Fruit fly (Drosophila melanogaster): Measurements from ENCODE around the gene exex.

The exex gene

DNA sequence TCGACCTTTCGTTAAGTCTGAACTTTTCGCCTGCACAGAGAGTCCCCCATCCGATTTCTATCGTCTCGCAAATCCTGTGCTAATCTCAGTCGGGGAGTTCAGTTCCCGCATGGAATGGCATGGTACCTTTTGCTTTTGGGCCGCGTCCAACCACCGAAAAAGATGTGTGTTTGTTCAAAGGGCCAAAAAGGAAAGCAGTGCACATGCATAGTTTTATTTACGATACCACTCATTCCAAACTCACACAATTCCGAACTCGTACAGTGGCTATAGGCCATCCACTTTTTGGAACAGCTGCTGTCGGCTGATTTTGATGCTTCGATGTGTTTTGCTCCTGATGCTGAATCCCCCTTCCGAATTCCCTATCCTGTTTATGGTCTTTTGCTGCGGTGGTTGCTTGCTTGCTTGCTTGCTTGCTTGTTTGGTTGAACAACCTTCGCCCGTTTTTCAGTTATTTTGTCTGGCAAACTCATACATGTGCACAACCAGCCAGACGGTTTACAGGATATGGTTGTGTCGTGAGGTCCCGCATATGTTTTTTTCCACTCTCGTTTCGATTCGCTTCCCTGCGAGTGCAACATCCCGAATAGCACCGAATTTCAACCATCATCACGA is 36.7 kb downstream of the exex start (continued):
- TF ChIP-seq fd64A (GFP tag; optimal IDR thresholded peaks at IDR 0.05) (no peak), Xbp1 (GFP tag; optimal IDR thresholded peaks at IDR 0.05) (no peak), onecut (GFP tag; IDR thresholded peaks at IDR 0.05) (no peak), kah (GFP tag; optimal IDR thresholded peaks at IDR 0.05) (peak; percentile 5), CG31224 (GFP tag; IDR thresholded peaks at IDR 0.05) (no peak), CG18764 (GFP tag; optimal IDR thresholded peaks at IDR 0.05) (no peak), CG42726 (GFP tag; IDR thresholded peaks at IDR 0.05; ENCODE audit: partially characterized antibody) (no peak), CG17829 (tag; optimal IDR thresholded peaks at IDR 0.05) (no peak), Abd-B (GFP tag; optimal IDR thresholded peaks at IDR 0.05) (no peak), Nf-YA (GFP tag; IDR thresholded peaks at IDR 0.05) (no peak), CG12391 (tag; optimal IDR thresholded peaks at IDR 0.05) (no peak), Blimp-1 (GFP tag; optimal IDR thresholded peaks at IDR 0.05) (no peak), CG33213 (GFP tag; optimal IDR thresholded peaks at IDR 0.05) (no peak), br (optimal IDR thresholded peaks at IDR 0.05) (no peak), da (GFP tag; optimal IDR thresholded peaks at IDR 0.05) (peak; percentile 21), HLH3B (GFP tag; IDR thresholded peaks at IDR 0.05) (no peak), CG10274 (GFP tag; optimal IDR thresholded peaks at IDR 0.05) (no peak), H2.0 (GFP tag; IDR thresholded peaks at IDR 0.05) (no peak), ac (GFP tag; optimal IDR thresholded peaks at IDR 0.05) (peak; percentile 35), en (GFP tag; optimal IDR thresholded peaks at IDR 0.05) (no peak), CG16813 (GFP tag; IDR thresholded peaks at IDR 0.05; ENCODE audit: partially characterized antibody) (no peak), CG2120 (GFP tag; optimal IDR thresholded peaks at IDR 0.05) (no peak), Meics (GFP tag; optimal IDR thresholded peaks at IDR 0.05) (no peak), ems (GFP tag; optimal IDR thresholded peaks at IDR 0.05) (no peak), sug (tag; optimal IDR thresholded peaks at IDR 0.05) (no peak), Dbx (GFP tag; IDR thresholded peaks at IDR 0.05) (no peak), ara (GFP tag; IDR thresholded peaks at IDR 0.05) (no peak), CG12299 (tag; optimal IDR thresholded peaks at IDR 0.05) (no peak), cg (GFP tag; optimal IDR thresholded peaks at IDR 0.05) (peak; percentile 34), CG14710 (tag; optimal IDR thresholded peaks at IDR 0.05) (no peak), Opbp (GFP tag; IDR thresholded peaks at IDR 0.05; ENCODE audit: partially characterized antibody) (no peak), nerfin-1 (tag; optimal IDR thresholded peaks at IDR 0.05) (peak; percentile 38), CG6813 (GFP tag; optimal IDR thresholded peaks at IDR 0.05) (no peak), Hr39 (optimal IDR thresholded peaks at IDR 0.05) (no peak), Ravus (GFP tag; IDR thresholded peaks at IDR 0.05) (no peak), Med (GFP tag) (peak; percentile 28), CG2875 (GFP tag; optimal IDR thresholded peaks at IDR 0.05) (no peak), CG1529 (GFP tag; optimal IDR thresholded peaks at IDR 0.05) (no peak), pros (GFP tag; optimal IDR thresholded peaks at IDR 0.05) (peak; percentile 93), Oli (tag; optimal IDR thresholded peaks at IDR 0.05) (no peak), lola (GFP tag; optimal IDR thresholded peaks at IDR 0.05) (no peak), hth (optimal IDR thresholded peaks at IDR 0.05) (no peak), CG15011 (GFP tag; optimal IDR thresholded peaks at IDR 0.05) (no peak), twi (tag; optimal IDR thresholded peaks at IDR 0.05) (peak; percentile 77), CG31365 (tag; optimal IDR thresholded peaks at IDR 0.05) (peak; percentile 39), CG8290 (GFP tag; optimal IDR thresholded peaks at IDR 0.05) (no peak), CG8290 (tag; optimal IDR thresholded peaks at IDR 0.05) (no peak), CG9932 (GFP tag; IDR thresholded peaks at IDR 0.05) (no peak), Antp (GFP tag; optimal IDR thresholded peaks at IDR 0.05) (no peak), pzg (GFP tag; optimal IDR thresholded peaks at IDR 0.05) (no peak), CG31388 (GFP tag; optimal IDR thresholded peaks at IDR 0.05) (no peak), CG9437 (GFP tag; optimal IDR thresholded peaks at IDR 0.05) (no peak)

Data from whole organism, embryonic.